Worm (Caenorhabditis elegans) whole organism, early embryonic: ENCODE results near the gene R13A1.5.

ENCODE experiments used
- B0310.2 ChIP-seq: sonication (generic microtip); optimal IDR thresholded peaks from 2 replicates; lab custom pipeline; 2016; ENCODE audit warnings: mild to moderate bottlenecking, missing genetic modification characterization, missing compliant biosample characterization
- F13C5.2 ChIP-seq: sonication (generic microtip); optimal IDR thresholded peaks from 2 replicates; lab custom pipeline; 2017; ENCODE audit warnings: mild to moderate bottlenecking, missing genetic modification characterization, inconsistent platforms, missing compliant biosample characterization
- aly-1 ChIP-seq: sonication (generic microtip); optimal IDR thresholded peaks from 2 replicates; lab custom pipeline; 2016; ENCODE audit warnings: missing genetic modification characterization, missing compliant biosample characterization
- ama-1 ChIP-seq: fragments of 150-350 bp; optimal IDR thresholded peaks from 2 replicates; lab custom pipeline; 2014
- ceh-13 ChIP-seq: fragments of 200-800 bp; sonication (Bioruptor generic); optimal IDR thresholded peaks from 2 replicates; lab custom pipeline; 2018; ENCODE audit warnings: mild to moderate bottlenecking, missing genetic modification characterization, missing compliant biosample characterization
- ceh-36 ChIP-seq: sonication (generic microtip); optimal IDR thresholded peaks from 2 replicates; lab custom pipeline; 2016; ENCODE audit warnings: missing genetic modification characterization, inconsistent platforms, missing compliant biosample characterization
- ets-7 ChIP-seq: sonication (generic microtip); optimal IDR thresholded peaks from 2 replicates; lab custom pipeline; 2016; ENCODE audit warnings: missing genotype, missing genetic modification characterization, missing compliant biosample characterization
- flt-1 ChIP-seq: fragments of 200-800 bp; sonication (Bioruptor generic); IDR thresholded peaks from 2 replicates; pipeline ENCODE4 v1.3.6; 2022; ENCODE audit warnings: missing genetic modification characterization, missing compliant biosample characterization
- hmbx-1 ChIP-seq: sonication (generic microtip); optimal IDR thresholded peaks from 2 replicates; lab custom pipeline; 2016; ENCODE audit warnings: mild to moderate bottlenecking, missing genetic modification characterization, missing compliant biosample characterization
- hmg-4 ChIP-seq: fragments of 200-800 bp; sonication (Bioruptor generic); optimal IDR thresholded peaks from 2 replicates; lab custom pipeline; 2018; ENCODE audit warnings: mild to moderate bottlenecking, missing genetic modification characterization, missing compliant biosample characterization
- hnd-1 ChIP-seq: sonication (generic microtip); optimal IDR thresholded peaks from 2 replicates; lab custom pipeline; 2016; ENCODE audit warnings: missing genetic modification characterization, missing compliant biosample characterization
- pes-1 ChIP-seq: fragments of 200-800 bp; sonication (Bioruptor generic); IDR thresholded peaks from 2 replicates; pipeline ENCODE4 v1.3.6; 2022; ENCODE audit warnings: missing genetic modification reagents, missing genetic modification characterization, missing compliant biosample characterization
- scrt-1 ChIP-seq: fragments of 200-800 bp; sonication (Bioruptor generic); IDR thresholded peaks from 2 replicates; pipeline ENCODE4 v1.3.6; 2022; ENCODE audit warnings: missing genetic modification characterization, missing compliant biosample characterization
- sea-1 ChIP-seq: fragments of 200-800 bp; sonication (Bioruptor generic); conservative IDR thresholded peaks from 2 replicates; pipeline ENCODE4 v1.3.6; 2022; ENCODE audit warnings: missing genetic modification characterization, missing compliant biosample characterization
- tbx-11 ChIP-seq: fragments of 200-800 bp; sonication (Bioruptor generic); IDR thresholded peaks from 2 replicates; pipeline ENCODE4 v1.3.6; 2022; ENCODE audit warnings: missing genetic modification characterization, missing compliant biosample characterization
- tbx-37 ChIP-seq: fragments of 200-800 bp; sonication (Bioruptor generic); conservative IDR thresholded peaks from 2 replicates; pipeline ENCODE4 v1.3.6; 2022; ENCODE audit warnings: missing genetic modification reagents, missing genetic modification characterization, missing compliant biosample characterization
- tra-4 ChIP-seq: sonication (generic microtip); optimal IDR thresholded peaks from 2 replicates; lab custom pipeline; 2017; ENCODE audit warnings: missing genetic modification characterization, missing compliant biosample characterization

R13A1.5 gene

ce11 chrIV:7188528-7189422 lies 2.9 kb downstream of the R13A1.5 start, which contains the start of gene srlf-7:
Gene srlf-7 (plus strand): TSS chrIV:7189287.
- TF ChIP-seq pes-1 (GFP tag; lab: Robert Waterston, UW) (no peak), ets-7 (tag; lab: Kevin White, UChicago) (no peak), hmbx-1 (tag; lab: Kevin White, UChicago) (no peak), ceh-13 (GFP tag; lab: Kevin White, UChicago) (no peak), B0310.2 (tag; lab: Kevin White, UChicago) (no peak), hnd-1 (tag; lab: Kevin White, UChicago) (no peak), tra-4 (no peak), scrt-1 (GFP tag; lab: Robert Waterston, UW) (no peak), ama-1 (lab: Kevin White, UChicago) (no peak)

ce11 chrIV:7188030-7188429 lies 3.6 kb downstream of the R13A1.5 start, which contains the start of gene C42D4.13:
Gene C42D4.13 (minus strand): TSS chrIV:7188130.
- TF ChIP-seq hmg-4 (GFP tag; lab: Kevin White, UChicago): no peak
- TF ChIP-seq sea-1 (GFP tag; lab: Robert Waterston, UW): no peak
- TF ChIP-seq tra-4: no peak
- TF ChIP-seq pes-1 (GFP tag; lab: Robert Waterston, UW): no peak
- no peak for TF ChIP-seq ets-7 (tag; lab: Kevin White, UChicago)
- no peak for TF ChIP-seq hmbx-1 (tag; lab: Kevin White, UChicago)
- no peak for TF ChIP-seq ama-1 (lab: Kevin White, UChicago)
- TF ChIP-seq ceh-36: no peak
- TF ChIP-seq hnd-1 (tag; lab: Kevin White, UChicago): no peak
- no peak for TF ChIP-seq tbx-11 (GFP tag; lab: Robert Waterston, UW)
- no peak for TF ChIP-seq scrt-1 (GFP tag; lab: Robert Waterston, UW)

ce11 chrIV:7186756-7187155 lies 4.9 kb downstream of the R13A1.5 start, which contains the start of gene str-249:
Gene str-249 (minus strand): TSS chrIV:7186856.
- TF ChIP-seq aly-1 (tag; lab: Kevin White, UChicago) (no peak), B0310.2 (tag; lab: Kevin White, UChicago) (no peak), ceh-36 (no peak), ceh-13 (GFP tag; lab: Kevin White, UChicago) (no peak), pes-1 (GFP tag; lab: Robert Waterston, UW) (no peak), sea-1 (GFP tag; lab: Robert Waterston, UW) (no peak), hmg-4 (GFP tag; lab: Kevin White, UChicago) (no peak), tbx-11 (GFP tag; lab: Robert Waterston, UW) (no peak), ets-7 (tag; lab: Kevin White, UChicago) (no peak), tbx-37 (no peak), hmbx-1 (tag; lab: Kevin White, UChicago) (no peak), ama-1 (lab: Kevin White, UChicago) (no peak), flt-1 (GFP tag; lab: Robert Waterston, UW) (no peak), F13C5.2 (no peak)

ce11 chrIV:7184597-7184996 lies 7.0 kb downstream of the R13A1.5 start, which contains the start of gene clec-179:
Gene clec-179 (minus strand): TSS chrIV:7184697.
- TF ChIP-seq hmg-4 (GFP tag; lab: Kevin White, UChicago): no peak
- TF ChIP-seq pes-1 (GFP tag; lab: Robert Waterston, UW): no peak
- no peak for TF ChIP-seq ama-1 (lab: Kevin White, UChicago)
- TF ChIP-seq ceh-36: no peak
- TF ChIP-seq flt-1 (GFP tag; lab: Robert Waterston, UW): no peak
- no peak for TF ChIP-seq aly-1 (tag; lab: Kevin White, UChicago)

ce11 chrIV:7182818-7183217 lies 8.8 kb downstream of the R13A1.5 start:
- TF ChIP-seq ceh-36 (no peak), aly-1 (tag; lab: Kevin White, UChicago) (no peak), ama-1 (lab: Kevin White, UChicago) (no peak), scrt-1 (GFP tag; lab: Robert Waterston, UW) (no peak), ceh-13 (GFP tag; lab: Kevin White, UChicago) (no peak), B0310.2 (tag; lab: Kevin White, UChicago) (no peak), hnd-1 (tag; lab: Kevin White, UChicago) (no peak), sea-1 (GFP tag; lab: Robert Waterston, UW) (no peak)

ce11 chrIV:7180304-7180703 lies 11.3 kb downstream of the R13A1.5 start, which contains the start of gene cest-10:
Gene cest-10 (plus strand): TSS chrIV:7180557.
- no peak for TF ChIP-seq pes-1 (GFP tag; lab: Robert Waterston, UW)
- no peak for TF ChIP-seq B0310.2 (tag; lab: Kevin White, UChicago)

- TF ChIP-seq F13C5.2: no peak
- no peak for TF ChIP-seq sea-1 (GFP tag; lab: Robert Waterston, UW)
- TF ChIP-seq hnd-1 (tag; lab: Kevin White, UChicago): no peak
- no peak for TF ChIP-seq tbx-11 (GFP tag; lab: Robert Waterston, UW)
- TF ChIP-seq pes-1 (GFP tag; lab: Robert Waterston, UW): no peak
- no peak for TF ChIP-seq ceh-13 (GFP tag; lab: Kevin White, UChicago)
- TF ChIP-seq ama-1 (lab: Kevin White, UChicago): no peak
- no peak for TF ChIP-seq scrt-1 (GFP tag; lab: Robert Waterston, UW)
- TF ChIP-seq ceh-36: no peak
- no peak for TF ChIP-seq tbx-37
- no peak for TF ChIP-seq hmg-4 (GFP tag; lab: Kevin White, UChicago)
- no peak for TF ChIP-seq tra-4
- TF ChIP-seq aly-1 (tag; lab: Kevin White, UChicago): no peak
- no peak for TF ChIP-seq hmbx-1 (tag; lab: Kevin White, UChicago)
- TF ChIP-seq B0310.2 (tag; lab: Kevin White, UChicago): no peak
These were observed 12.7 kb downstream of the R13A1.5 start, which contains the start of gene C42D4.3 for ce11 chrIV:7178942-7179341. Gene C42D4.3 (plus strand): TSS chrIV:7179239.
